Worm (Caenorhabditis elegans) whole organism, late embryonic: ENCODE measurements around the gene clec-257.
A peak's percentile ranks its signal among the peaks of the same experiment; 100 is the strongest.

Experiments
- C08G9.2 ChIP-seq: sonication (generic microtip); optimal IDR thresholded peaks from 2 replicates; lab custom pipeline; 2016; ENCODE audit warnings: mild to moderate bottlenecking, missing genetic modification characterization, moderate library complexity, missing compliant biosample characterization
- ahr-1 ChIP-seq: sonication (generic microtip); optimal IDR thresholded peaks from 2 replicates; lab custom pipeline; 2016; ENCODE audit warnings: missing genetic modification characterization, missing compliant biosample characterization
- ceh-14 ChIP-seq: sonication (generic microtip); optimal IDR thresholded peaks from 2 replicates; lab custom pipeline; 2016; ENCODE audit warnings: missing genotype, missing genetic modification characterization, missing compliant biosample characterization
- ceh-19 ChIP-seq: fragments of 200-800 bp; sonication (Bioruptor generic); optimal IDR thresholded peaks from 2 replicates; lab custom pipeline; 2018; ENCODE audit warnings: mild to moderate bottlenecking, missing genetic modification characterization, missing compliant biosample characterization
- ceh-2 ChIP-seq: sonication (generic microtip); optimal IDR thresholded peaks from 2 replicates; lab custom pipeline; 2016; ENCODE audit warnings: missing genotype, missing genetic modification characterization, missing compliant biosample characterization
- ceh-22 ChIP-seq: sonication (generic microtip); optimal IDR thresholded peaks from 2 replicates; lab custom pipeline; 2017; ENCODE audit warnings: missing biosample characterization, missing genetic modification characterization
- ceh-30 ChIP-seq: fragments of 150-350 bp; optimal IDR thresholded peaks from 2 replicates; lab custom pipeline; 2014; ENCODE audit warnings: missing biosample characterization, missing genetic modification characterization
- ceh-31 ChIP-seq: sonication (generic microtip); optimal IDR thresholded peaks from 2 replicates; lab custom pipeline; 2016; ENCODE audit warnings: missing genetic modification characterization, missing compliant biosample characterization
- ceh-34 ChIP-seq: sonication (generic microtip); optimal IDR thresholded peaks from 2 replicates; lab custom pipeline; 2016; ENCODE audit warnings: mild to moderate bottlenecking, missing genetic modification characterization, missing compliant biosample characterization
- ceh-48 ChIP-seq: sonication (generic microtip); optimal IDR thresholded peaks from 2 replicates; lab custom pipeline; 2016; ENCODE audit warnings: missing genetic modification characterization, inconsistent platforms, missing compliant biosample characterization
- ceh-6 ChIP-seq: fragments of 200-800 bp; sonication (Bioruptor generic); optimal IDR thresholded peaks from 2 replicates; lab custom pipeline; 2018; ENCODE audit warnings: mild to moderate bottlenecking, missing genetic modification characterization, missing compliant biosample characterization
- che-1 ChIP-seq: sonication (generic microtip); optimal IDR thresholded peaks from 2 replicates; lab custom pipeline; 2016; ENCODE audit warnings: mild to moderate bottlenecking, missing genetic modification characterization, missing compliant biosample characterization
- dve-1 ChIP-seq: sonication (generic microtip); optimal IDR thresholded peaks from 2 replicates; lab custom pipeline; 2017; ENCODE audit warnings: antibody characterized with exemption, mild to moderate bottlenecking, missing genetic modification characterization, missing compliant biosample characterization
- elt-2 ChIP-seq: sonication (generic microtip); optimal IDR thresholded peaks from 2 replicates; lab custom pipeline; 2016; ENCODE audit warnings: missing genetic modification reagents, missing genetic modification characterization, missing compliant biosample characterization
- fkh-6 ChIP-seq: sonication (generic microtip); optimal IDR thresholded peaks from 2 replicates; lab custom pipeline; 2016; ENCODE audit warnings: missing genetic modification characterization, missing compliant biosample characterization
- hlh-13 ChIP-seq: fragments of 200-800 bp; sonication (Bioruptor generic); optimal IDR thresholded peaks from 2 replicates; lab custom pipeline; 2018; ENCODE audit warnings: mild to moderate bottlenecking, missing genetic modification characterization, missing compliant biosample characterization
- hlh-6 ChIP-seq: sonication (generic microtip); optimal IDR thresholded peaks from 2 replicates; lab custom pipeline; 2016; ENCODE audit warnings: missing genotype, missing genetic modification characterization, missing compliant biosample characterization
- lim-6 ChIP-seq: sonication (generic microtip); optimal IDR thresholded peaks from 2 replicates; lab custom pipeline; 2016; ENCODE audit warnings: missing genetic modification characterization, missing compliant biosample characterization
- lin-11 ChIP-seq: fragments of 200-800 bp; sonication (Bioruptor generic); optimal IDR thresholded peaks from 2 replicates; lab custom pipeline; 2018; ENCODE audit warnings: mild to moderate bottlenecking, missing genetic modification characterization, missing compliant biosample characterization
- nfya-1 ChIP-seq: sonication (generic microtip); optimal IDR thresholded peaks from 2 replicates; lab custom pipeline; 2017; ENCODE audit warnings: missing genetic modification characterization, mild to moderate bottlenecking, missing compliant biosample characterization, antibody characterized with exemption, moderate library complexity
- odd-2 ChIP-seq: sonication (generic microtip); optimal IDR thresholded peaks from 2 replicates; lab custom pipeline; 2017; ENCODE audit warnings: antibody characterized with exemption, mild to moderate bottlenecking, missing genetic modification characterization, missing compliant biosample characterization
- pag-3 ChIP-seq: sonication (generic microtip); optimal IDR thresholded peaks from 2 replicates; lab custom pipeline; 2016; ENCODE audit warnings: missing compliant biosample characterization, missing genetic modification characterization, borderline replicate concordance
- pat-9 ChIP-seq: fragments of 200-800 bp; sonication (Bioruptor generic); optimal IDR thresholded peaks from 2 replicates; lab custom pipeline; 2018; ENCODE audit warnings: mild to moderate bottlenecking, missing genetic modification characterization, moderate library complexity, missing compliant biosample characterization
- pax-1 ChIP-seq: fragments of 150-350 bp; optimal IDR thresholded peaks from 2 replicates; lab custom pipeline; 2014; ENCODE audit warnings: missing biosample characterization, missing genetic modification characterization
- pha-4 ChIP-seq: fragments of 150-350 bp; optimal IDR thresholded peaks from 2 replicates; lab custom pipeline; 2018; ENCODE audit warnings: missing biosample characterization, missing genetic modification reagents, missing genetic modification characterization
- pqm-1 ChIP-seq: sonication (generic microtip); optimal IDR thresholded peaks from 2 replicates; lab custom pipeline; 2016; ENCODE audit warnings: missing genetic modification characterization, missing compliant biosample characterization
- ref-2 ChIP-seq: sonication (generic microtip); optimal IDR thresholded peaks from 2 replicates; lab custom pipeline; 2016; ENCODE audit warnings: missing genetic modification characterization, missing compliant biosample characterization
- rnt-1 ChIP-seq: sonication (generic microtip); optimal IDR thresholded peaks from 2 replicates; lab custom pipeline; 2016; ENCODE audit warnings: missing genetic modification characterization, missing compliant biosample characterization
- sdc-2 ChIP-seq: sonication (generic microtip); optimal IDR thresholded peaks from 2 replicates; lab custom pipeline; 2016; ENCODE audit warnings: missing genotype, missing genetic modification characterization, missing compliant biosample characterization
- sox-4 ChIP-seq: sonication (generic microtip); optimal IDR thresholded peaks from 2 replicates; lab custom pipeline; 2017; ENCODE audit warnings: mild to moderate bottlenecking, missing genetic modification characterization, inconsistent platforms, missing compliant biosample characterization
- syd-9 ChIP-seq: sonication (generic microtip); optimal IDR thresholded peaks from 2 replicates; lab custom pipeline; 2016; ENCODE audit warnings: mild to moderate bottlenecking, missing genetic modification characterization, moderate library complexity, missing compliant biosample characterization
- tbx-2 ChIP-seq: sonication (generic microtip); optimal IDR thresholded peaks from 2 replicates; lab custom pipeline; 2016; ENCODE audit warnings: missing genetic modification characterization, missing compliant biosample characterization
- tbx-7 ChIP-seq: sonication (generic microtip); optimal IDR thresholded peaks from 2 replicates; lab custom pipeline; 2016; ENCODE audit warnings: missing genotype, missing genetic modification characterization, missing compliant biosample characterization
- ttx-3 ChIP-seq: sonication (generic microtip); optimal IDR thresholded peaks from 2 replicates; lab custom pipeline; 2016; ENCODE audit warnings: missing genetic modification reagents, missing genetic modification characterization, missing compliant biosample characterization
- unc-3 ChIP-seq, 2 experiments: fragments of 200-800 bp in 1 of 2; sonication (Bioruptor generic) in 1 of 2; sonication (generic microtip) in 1 of 2; conservative IDR thresholded peaks in 1 of 2; optimal IDR thresholded peaks in 1 of 2; 2 replicates each; pipeline versions ENCODE4 v1.3.6 to Lab custom; 2016 to 2022; ENCODE audit warnings: missing compliant biosample characterization in 2 of 2, missing genetic modification characterization in 2 of 2, missing genetic modification reagents in 1 of 2
- unc-55 ChIP-seq: sonication (generic microtip); optimal IDR thresholded peaks from 2 replicates; lab custom pipeline; 2017; ENCODE audit warnings: missing biosample characterization, missing genetic modification reagents, missing genetic modification characterization
- unc-86 ChIP-seq: sonication (generic microtip); optimal IDR thresholded peaks from 2 replicates; lab custom pipeline; 2016; ENCODE audit warnings: missing genetic modification characterization, missing compliant biosample characterization
- zip-5 ChIP-seq: sonication (generic microtip); optimal IDR thresholded peaks from 2 replicates; lab custom pipeline; 2016; ENCODE audit warnings: missing genetic modification characterization, missing compliant biosample characterization
- ztf-16 ChIP-seq: sonication (generic microtip); optimal IDR thresholded peaks from 2 replicates; lab custom pipeline; 2017; ENCODE audit warnings: missing genetic modification characterization, missing compliant biosample characterization

The clec-257 gene

ce11 chrV:18734381-18734780 is 38.5 kb upstream of the clec-257 start, which contains the start of gene scl-20:
TSS of gene scl-20 (minus strand) at chrV:18734481.
- TF ChIP-seq sdc-2 (tag; lab: Kevin White, UChicago): no peak
- TF ChIP-seq elt-2 (tag; lab: Kevin White, UChicago): peak; percentile 80
- TF ChIP-seq ceh-14: no peak

ce11 chrV:18737646-18738045 is 35.2 kb upstream of the clec-257 start:
- TF ChIP-seq unc-86 (tag; lab: Kevin White, UChicago) (no peak), C08G9.2 (tag; lab: Kevin White, UChicago) (no peak), ztf-16 (tag; lab: Kevin White, UChicago) (no peak), unc-3 (GFP tag; conservative IDR thresholded peaks at IDR 0.05; lab: Robert Waterston, UW) (no peak), unc-3 (tag; optimal IDR thresholded peaks at IDR 0.05; lab: Kevin White, UChicago) (no peak), ceh-31 (tag; lab: Kevin White, UChicago) (no peak), ref-2 (tag; lab: Kevin White, UChicago) (no peak), syd-9 (no peak), dve-1 (tag; lab: Kevin White, UChicago) (no peak), ceh-14 (no peak), ceh-2 (tag; lab: Kevin White, UChicago) (no peak), hlh-13 (GFP tag; lab: Kevin White, UChicago) (no peak), lim-6 (no peak), che-1 (tag; lab: Kevin White, UChicago) (no peak), hlh-6 (no peak), pat-9 (tag; lab: Kevin White, UChicago) (no peak), tbx-2 (tag; lab: Kevin White, UChicago) (no peak), odd-2 (no peak), ceh-34 (tag; lab: Kevin White, UChicago) (no peak)
- TF ChIP-seq, all 69 proteins: peak for 0

DNA sequence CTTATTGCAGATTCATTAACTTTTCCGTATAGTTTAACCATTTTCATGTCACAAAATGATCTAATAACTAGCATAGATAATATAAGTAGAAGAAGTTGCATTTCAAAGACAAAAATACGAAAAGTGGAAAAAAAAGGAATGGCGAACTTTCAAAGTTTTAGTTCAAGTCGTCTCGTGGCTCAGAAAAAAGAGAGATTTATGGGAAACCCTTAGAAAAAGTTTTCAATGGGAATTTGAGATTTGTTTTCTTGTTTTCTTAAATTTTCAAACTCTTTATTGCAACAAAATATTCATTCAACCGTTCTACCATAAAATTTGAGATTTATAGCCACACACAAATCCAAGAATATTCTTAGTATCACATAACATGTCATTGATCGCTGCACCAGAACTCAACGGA is 30.8 kb upstream of the clec-257 start, which contains the start of gene clec-250:
clec-250 (minus strand) TSS at position 101 of the 400 bp plus-strand sequence.
- no peak for TF ChIP-seq pha-4 (tag; lab: Kevin White, UChicago)
- no peak for TF ChIP-seq zip-5 (tag; lab: Kevin White, UChicago)
- TF ChIP-seq ahr-1 (tag; lab: Kevin White, UChicago): no peak
- TF ChIP-seq ref-2 (tag; lab: Kevin White, UChicago): no peak
- no peak for TF ChIP-seq fkh-6 (tag; lab: Kevin White, UChicago)
- TF ChIP-seq pag-3 (tag; lab: Kevin White, UChicago): no peak
- no peak for TF ChIP-seq ceh-48 (tag; lab: Kevin White, UChicago)
- TF ChIP-seq ceh-22: no peak
- no peak for TF ChIP-seq pax-1 (tag; lab: Kevin White, UChicago)
- no peak for TF ChIP-seq lin-11 (tag; lab: Kevin White, UChicago)
- no peak for TF ChIP-seq ceh-19 (GFP tag; lab: Kevin White, UChicago)

- no peak for TF ChIP-seq tbx-7 (tag; lab: Kevin White, UChicago)
- TF ChIP-seq nfya-1: no peak
- no peak for TF ChIP-seq rnt-1 (tag; lab: Kevin White, UChicago)
- no peak for TF ChIP-seq odd-2
- TF ChIP-seq ceh-6: no peak
- no peak for TF ChIP-seq zip-5 (tag; lab: Kevin White, UChicago)
- TF ChIP-seq ttx-3 (tag; lab: Kevin White, UChicago): no peak
- no peak for TF ChIP-seq ceh-30 (tag; lab: Kevin White, UChicago)
- TF ChIP-seq hlh-13 (GFP tag; lab: Kevin White, UChicago): no peak
- no peak for TF ChIP-seq ceh-31 (tag; lab: Kevin White, UChicago)
- no peak for TF ChIP-seq pqm-1
- no peak for TF ChIP-seq sdc-2 (tag; lab: Kevin White, UChicago)
- TF ChIP-seq unc-55 (GFP tag; lab: Kevin White, UChicago): no peak
- TF ChIP-seq sox-4: no peak
- no peak for TF ChIP-seq ceh-22
Observed at ce11 chrV:18746937-18747660, 25.8 kb upstream of the clec-257 start, which contains the start of gene clec-251. TSS of gene clec-251 (minus strand) at chrV:18746987.
